Worm (Caenorhabditis elegans) whole organism, L2 larva: ENCODE results near the gene fah-1.

ENCODE experiments used
- F13H6.1 ChIP-seq: sonication (generic microtip); optimal IDR thresholded peaks from 2 replicates; lab custom pipeline; 2016; ENCODE audit warnings: missing genetic modification characterization, missing compliant biosample characterization
- Y55F3AM.14 ChIP-seq: fragments of 200-800 bp; sonication (Bioruptor generic); optimal IDR thresholded peaks from 2 replicates; lab custom pipeline; 2018; ENCODE audit warnings: mild to moderate bottlenecking, missing genetic modification characterization, missing compliant biosample characterization
- alr-1 ChIP-seq: fragments of 150-350 bp; optimal IDR thresholded peaks from 2 replicates; lab custom pipeline; 2014; ENCODE audit warnings: missing biosample characterization, missing genetic modification characterization
- aly-2 ChIP-seq: fragments of 150-350 bp; optimal IDR thresholded peaks from 2 replicates; lab custom pipeline; 2014; ENCODE audit warnings: missing biosample characterization, missing genetic modification characterization
- blmp-1 ChIP-seq: sonication (generic microtip); optimal IDR thresholded peaks from 2 replicates; lab custom pipeline; 2017; ENCODE audit warnings: missing genetic modification characterization, mild to moderate bottlenecking, missing compliant biosample characterization, antibody characterized with exemption, moderate library complexity; ENCODE audit not compliant: insufficient read depth
- ceh-16 ChIP-seq: fragments of 150-350 bp; optimal IDR thresholded peaks from 2 replicates; lab custom pipeline; 2014; ENCODE audit warnings: missing biosample characterization, missing genetic modification characterization
- crh-2 ChIP-seq: sonication (generic microtip); optimal IDR thresholded peaks from 2 replicates; lab custom pipeline; 2017; ENCODE audit warnings: missing biosample characterization, missing genetic modification characterization
- dmd-4 ChIP-seq: sonication (generic microtip); optimal IDR thresholded peaks from 2 replicates; lab custom pipeline; 2017; ENCODE audit warnings: missing biosample characterization, missing genetic modification characterization
- egl-27 ChIP-seq: sonication (generic microtip); optimal IDR thresholded peaks from 3 replicates; lab custom pipeline; 2017; ENCODE audit warnings: missing biosample characterization, missing genetic modification reagents, missing genetic modification characterization
- elt-1 ChIP-seq: fragments of 150-350 bp; optimal IDR thresholded peaks from 2 replicates; lab custom pipeline; 2014; ENCODE audit warnings: missing biosample characterization, missing genetic modification characterization
- elt-3 ChIP-seq: sonication (generic microtip); optimal IDR thresholded peaks from 2 replicates; lab custom pipeline; 2017; ENCODE audit warnings: missing biosample characterization, missing genetic modification characterization
- fos-1 ChIP-seq: fragments of 150-350 bp; optimal IDR thresholded peaks from 2 replicates; lab custom pipeline; 2014; ENCODE audit warnings: missing biosample characterization, missing genetic modification characterization
- gmeb-1 ChIP-seq: fragments of 150-350 bp; optimal IDR thresholded peaks from 2 replicates; lab custom pipeline; 2014; ENCODE audit warnings: missing biosample characterization, missing genetic modification characterization
- lin-11 ChIP-seq: fragments of 150-350 bp; sonication (generic microtip); optimal IDR thresholded peaks from 2 replicates; lab custom pipeline; 2014; ENCODE audit warnings: missing biosample characterization, missing genetic modification characterization, inconsistent platforms, mixed read lengths
- lin-39 ChIP-seq: fragments of 150-350 bp; optimal IDR thresholded peaks from 2 replicates; lab custom pipeline; 2014; ENCODE audit warnings: missing biosample characterization, missing genetic modification reagents, missing genetic modification characterization
- mab-5 ChIP-seq: fragments of 150-350 bp; optimal IDR thresholded peaks from 2 replicates; lab custom pipeline; 2014; ENCODE audit warnings: missing biosample characterization, missing genetic modification characterization
- mbf-1 ChIP-seq: sonication (generic microtip); optimal IDR thresholded peaks from 2 replicates; lab custom pipeline; 2017; ENCODE audit warnings: missing biosample characterization, missing genetic modification characterization
- mdl-1 ChIP-seq, 2 experiments: fragments of 150-350 bp in 1 of 2; sonication (generic microtip) in 1 of 2; optimal IDR thresholded peaks; 2 replicates each; lab custom pipeline; 2017; ENCODE audit warnings: missing biosample characterization in 2 of 2, missing genetic modification characterization in 2 of 2
- nhr-12 ChIP-seq: fragments of 150-350 bp; optimal IDR thresholded peaks from 2 replicates; lab custom pipeline; 2014; ENCODE audit warnings: missing biosample characterization, missing genetic modification characterization
- nhr-129 ChIP-seq: fragments of 150-350 bp; optimal IDR thresholded peaks from 2 replicates; lab custom pipeline; 2014; ENCODE audit warnings: missing biosample characterization, missing genetic modification characterization
- nhr-21 ChIP-seq: fragments of 150-350 bp; optimal IDR thresholded peaks from 2 replicates; lab custom pipeline; 2014; ENCODE audit warnings: missing biosample characterization, missing genetic modification characterization
- nhr-237 ChIP-seq: fragments of 150-350 bp; optimal IDR thresholded peaks from 2 replicates; lab custom pipeline; 2014; ENCODE audit warnings: missing biosample characterization, missing genetic modification characterization
- nhr-25 ChIP-seq: fragments of 150-350 bp; sonication (generic microtip); optimal IDR thresholded peaks from 3 replicates; lab custom pipeline; 2014; ENCODE audit warnings: missing biosample characterization, missing genetic modification characterization
- nhr-6 ChIP-seq: fragments of 150-350 bp; optimal IDR thresholded peaks from 2 replicates; lab custom pipeline; 2014; ENCODE audit warnings: missing biosample characterization, missing genetic modification characterization
- nhr-77 ChIP-seq: fragments of 150-350 bp; optimal IDR thresholded peaks from 2 replicates; lab custom pipeline; 2014; ENCODE audit warnings: missing biosample characterization, missing genetic modification characterization
- peb-1 ChIP-seq: fragments of 150-350 bp; optimal IDR thresholded peaks from 2 replicates; lab custom pipeline; 2014; ENCODE audit warnings: missing biosample characterization, missing genetic modification characterization
- sem-4 ChIP-seq: fragments of 150-350 bp; optimal IDR thresholded peaks from 2 replicates; lab custom pipeline; 2014; ENCODE audit warnings: missing biosample characterization, missing genetic modification reagents, missing genetic modification characterization
- skn-1 ChIP-seq: sonication (generic microtip); optimal IDR thresholded peaks from 2 replicates; lab custom pipeline; 2017; ENCODE audit warnings: missing biosample characterization, missing genetic modification characterization
- sma-3 ChIP-seq: sonication (generic microtip); optimal IDR thresholded peaks from 2 replicates; lab custom pipeline; 2016; ENCODE audit warnings: missing genetic modification reagents, missing genetic modification characterization, missing compliant biosample characterization
- sma-9 ChIP-seq, 2 experiments: fragments of 150-350 bp in 1 of 2; sonication (generic microtip) in 1 of 2; optimal IDR thresholded peaks; 2 replicates each; lab custom pipeline; 2014 to 2016; ENCODE audit warnings: missing genetic modification characterization in 2 of 2, mild to moderate bottlenecking in 1 of 2, missing biosample characterization in 1 of 2, missing compliant biosample characterization in 1 of 2, missing genetic modification reagents in 1 of 2, moderate library complexity in 1 of 2
- snpc-4 ChIP-seq: fragments of 150-350 bp; optimal IDR thresholded peaks from 2 replicates; lab custom pipeline; 2014; ENCODE audit warnings: missing biosample characterization, missing genetic modification characterization
- unc-39 ChIP-seq: fragments of 150-350 bp; optimal IDR thresholded peaks from 2 replicates; lab custom pipeline; 2014; ENCODE audit warnings: missing biosample characterization, missing genetic modification characterization
- unc-55 ChIP-seq: fragments of 150-350 bp; sonication (generic microtip); optimal IDR thresholded peaks from 3 replicates; lab custom pipeline; 2014; ENCODE audit warnings: missing biosample characterization, missing genetic modification reagents, missing genetic modification characterization
- unc-62 ChIP-seq: fragments of 150-350 bp; optimal IDR thresholded peaks from 2 replicates; lab custom pipeline; 2014; ENCODE audit warnings: missing biosample characterization, missing genetic modification reagents, missing genetic modification characterization
- zag-1 ChIP-seq: fragments of 150-350 bp; optimal IDR thresholded peaks from 2 replicates; lab custom pipeline; 2014; ENCODE audit warnings: missing biosample characterization, missing genetic modification characterization
- ztf-4 ChIP-seq: fragments of 150-350 bp; optimal IDR thresholded peaks from 2 replicates; lab custom pipeline; 2014; ENCODE audit warnings: missing biosample characterization, missing genetic modification characterization

The fah-1 gene

ce11 chrX:6448866-6449400 lies at the start of gene fah-1:
Gene fah-1 (minus strand): TSS chrX:6448916.
- TF ChIP-seq nhr-6 (tag; lab: Kevin White, UChicago) (peak; percentile 33), mdl-1 (tag; optimal IDR thresholded peaks at IDR 0.05; lab: Kevin White, UChicago) (peak in 1 of 2 experiments; percentile 33), F13H6.1 (tag; lab: Kevin White, UChicago) (peak; percentile 32), nhr-21 (tag; lab: Kevin White, UChicago) (peak; percentile 58), nhr-129 (tag; lab: Kevin White, UChicago) (peak; percentile 60), egl-27 (tag; lab: Kevin White, UChicago) (peak; percentile 56), nhr-25 (tag; lab: Kevin White, UChicago) (peak; percentile 75), blmp-1 (tag; lab: Kevin White, UChicago) (peak; percentile 34), unc-55 (GFP tag; lab: Kevin White, UChicago) (no peak), Y55F3AM.14 (GFP tag; lab: Kevin White, UChicago) (peak; percentile 54), ztf-4 (tag; lab: Kevin White, UChicago) (peak; percentile 38), mab-5 (no peak), aly-2 (tag; lab: Kevin White, UChicago) (no peak), sma-3 (GFP tag; lab: Kevin White, UChicago) (peak; percentile 89), crh-2 (tag; lab: Kevin White, UChicago) (peak; percentile 51), sma-9 (GFP tag; optimal IDR thresholded peaks at IDR 0.05; lab: Kevin White, UChicago) (peak; percentile 86), sma-9 (tag; optimal IDR thresholded peaks at IDR 0.05; lab: Kevin White, UChicago) (no peak), nhr-12 (tag; lab: Kevin White, UChicago) (no peak), gmeb-1 (tag; lab: Kevin White, UChicago) (peak; percentile 51), peb-1 (tag; lab: Kevin White, UChicago) (no peak), fos-1 (tag; lab: Kevin White, UChicago) (peak; percentile 43)

- no peak for TF ChIP-seq nhr-77 (tag; lab: Kevin White, UChicago)
- TF ChIP-seq, all 48 proteins: peak for 0
These were observed 36.1 kb upstream of the fah-1 start, which contains the start of gene gar-1 for ce11 chrX:6484780-6485179. Gene gar-1 (minus strand): TSS chrX:6484880.

ce11 chrX:6476540-6476939 lies 27.8 kb upstream of the fah-1 start, which contains the start of gene C15B12.1:
Gene C15B12.1 (plus strand): TSS chrX:6476810.
- peak; percentile 17 for TF ChIP-seq fos-1 (tag; lab: Kevin White, UChicago)
- TF ChIP-seq sma-3 (GFP tag; lab: Kevin White, UChicago) = no peak
- TF ChIP-seq, all 48 proteins: peak for 1

DNA sequence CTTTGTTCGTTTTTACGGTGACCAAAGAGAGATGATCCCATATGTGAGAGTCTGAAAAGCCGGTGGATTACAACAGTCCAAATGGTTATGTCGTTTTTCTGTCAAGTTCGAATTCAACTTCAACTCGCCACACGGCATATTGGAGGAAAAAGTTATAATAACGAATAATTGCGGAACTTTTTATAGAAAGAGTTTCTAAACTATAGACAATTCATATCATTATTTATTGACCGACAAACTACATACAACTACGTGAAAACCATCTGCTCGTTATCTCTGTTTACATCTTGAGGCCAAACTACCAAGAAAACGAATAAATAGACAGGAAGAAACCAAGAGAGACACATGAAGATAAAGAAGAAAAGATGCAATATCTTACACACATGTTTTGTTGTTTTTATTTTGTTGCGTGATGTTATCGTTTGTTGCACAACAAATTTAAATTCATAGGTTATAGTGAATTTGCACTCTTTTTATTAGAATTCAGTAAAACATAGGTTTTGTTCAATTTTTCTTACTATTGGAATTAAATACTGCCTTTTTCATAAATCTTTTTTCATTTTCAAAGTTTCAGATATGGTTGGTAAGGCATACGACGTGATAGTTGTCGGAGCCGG lies 25.1 kb upstream of the fah-1 start, which contains the start of the genes C15B12.4 and C15B12.8:
C15B12.4 (minus strand) TSS at position 51 of the 617 bp plus-strand sequence.
C15B12.8 (plus strand) TSS at position 567 of the 617 bp plus-strand sequence.
- TF ChIP-seq nhr-237 (tag; lab: Kevin White, UChicago) = no peak
- no peak for TF ChIP-seq lin-11
- no peak for TF ChIP-seq sem-4 (tag; lab: Kevin White, UChicago)
- no peak for TF ChIP-seq egl-27 (tag; lab: Kevin White, UChicago)

DNA sequence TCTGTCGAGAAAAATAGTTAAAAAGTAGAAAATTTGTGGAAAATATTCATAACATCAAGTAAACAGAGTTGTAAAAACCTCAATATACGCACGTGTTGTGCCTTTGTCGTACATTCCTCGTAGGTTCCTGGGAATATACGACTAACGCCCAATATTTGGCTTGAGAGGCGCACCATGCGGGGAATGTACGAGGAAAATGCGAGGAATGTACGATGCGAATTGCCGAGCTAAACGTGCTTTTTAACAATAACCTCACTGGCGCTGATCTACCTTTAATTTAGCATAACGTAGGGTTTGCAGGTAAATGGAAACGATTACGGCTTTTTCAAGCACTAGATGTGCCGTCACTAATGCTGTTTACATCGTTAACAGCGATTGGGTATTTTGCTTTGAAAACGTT lies 19.8 kb upstream of the fah-1 start, which contains the start of gene C15B12.9:
C15B12.9 (plus strand) TSS at position 301 of the 400 bp plus-strand sequence.
- TF ChIP-seq unc-39 (tag; lab: Kevin White, UChicago) = no peak
- no peak for TF ChIP-seq egl-27 (tag; lab: Kevin White, UChicago)
- no peak for TF ChIP-seq nhr-25 (tag; lab: Kevin White, UChicago)
- TF ChIP-seq skn-1 (tag; lab: Kevin White, UChicago) = no peak
- TF ChIP-seq unc-55 (GFP tag; lab: Kevin White, UChicago) = no peak
- no peak for TF ChIP-seq nhr-21 (tag; lab: Kevin White, UChicago)
- TF ChIP-seq mbf-1 (tag; lab: Kevin White, UChicago) = no peak
- TF ChIP-seq crh-2 (tag; lab: Kevin White, UChicago) = no peak

DNA sequence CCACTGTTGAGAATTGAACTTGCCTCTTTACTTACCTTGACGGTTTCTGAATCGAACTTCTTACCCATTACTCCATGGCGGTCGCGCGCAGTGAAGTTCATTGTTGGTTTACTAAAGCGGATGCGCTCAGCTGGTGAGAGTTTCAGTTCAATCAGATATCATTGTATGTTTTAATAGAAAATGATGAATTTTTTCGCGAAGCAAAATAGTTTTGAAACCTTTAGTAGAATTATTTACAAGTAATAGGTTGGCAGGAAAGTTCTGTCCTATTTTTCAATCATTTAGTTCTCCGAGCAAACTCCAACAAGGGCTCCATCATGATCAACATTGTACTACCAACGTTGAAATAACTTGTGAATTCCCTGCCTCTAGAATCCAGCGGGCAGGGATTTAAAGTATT lies 18.7 kb upstream of the fah-1 start, which contains the start of gene C15B12.3:
C15B12.3 (minus strand) TSS at position 101 of the 400 bp plus-strand sequence.
- TF ChIP-seq dmd-4 (tag; lab: Kevin White, UChicago) (no peak), snpc-4 (tag; lab: Kevin White, UChicago) (no peak), unc-62 (GFP tag; lab: Kevin White, UChicago) (no peak), mbf-1 (tag; lab: Kevin White, UChicago) (no peak), F13H6.1 (tag; lab: Kevin White, UChicago) (no peak), mab-5 (no peak), elt-1 (tag; lab: Kevin White, UChicago) (no peak), lin-39 (tag; lab: Kevin White, UChicago) (no peak), crh-2 (tag; lab: Kevin White, UChicago) (no peak), lin-11 (no peak), ceh-16 (tag; lab: Kevin White, UChicago) (no peak), zag-1 (tag; lab: Kevin White, UChicago) (no peak), fos-1 (tag; lab: Kevin White, UChicago) (no peak), elt-3 (tag; lab: Kevin White, UChicago) (no peak), nhr-6 (tag; lab: Kevin White, UChicago) (no peak), alr-1 (tag; lab: Kevin White, UChicago) (no peak), nhr-77 (tag; lab: Kevin White, UChicago) (no peak)
